Worm (Caenorhabditis elegans): Measurements from ENCODE around the gene nhl-1.

Gene nhl-1

ce11 chrIII:9176008-9176407 lies 22.3 kb upstream of the nhl-1 start:
- TF ChIP-seq tbx-11 (GFP tag; IDR thresholded peaks at IDR 0.05) (0 out of 2 replicates have a peak, but pooled peaks have one; percentile 44), hmbx-1 (tag; optimal IDR thresholded peaks at IDR 0.05) (no peak), sea-1 (GFP tag; conservative IDR thresholded peaks at IDR 0.05) (0 out of 2 replicates have a peak, but pooled peaks have one; percentile 44), hmg-4 (GFP tag; optimal IDR thresholded peaks at IDR 0.05) (peak; percentile 78)

ce11 chrIII:9173239-9173638 lies 19.5 kb upstream of the nhl-1 start:
- no peak for TF ChIP-seq scrt-1 (GFP tag; IDR thresholded peaks at IDR 0.05)
- no peak for TF ChIP-seq tbx-11 (GFP tag; IDR thresholded peaks at IDR 0.05)
- TF ChIP-seq pes-1 (GFP tag; IDR thresholded peaks at IDR 0.05): no peak
- TF ChIP-seq ama-1 (optimal IDR thresholded peaks at IDR 0.05): no peak
- no peak for TF ChIP-seq tra-4 (tag; optimal IDR thresholded peaks at IDR 0.05)
- TF ChIP-seq ceh-36 (tag; optimal IDR thresholded peaks at IDR 0.05): no peak
- no peak for TF ChIP-seq F13C5.2 (tag; optimal IDR thresholded peaks at IDR 0.05)
- TF ChIP-seq hmg-4 (GFP tag; optimal IDR thresholded peaks at IDR 0.05): no peak
- TF ChIP-seq flt-1 (GFP tag; IDR thresholded peaks at IDR 0.05): no peak
- TF ChIP-seq ceh-13 (GFP tag; optimal IDR thresholded peaks at IDR 0.05): no peak
- TF ChIP-seq B0310.2 (tag; optimal IDR thresholded peaks at IDR 0.05): no peak
- TF ChIP-seq ets-7 (tag; optimal IDR thresholded peaks at IDR 0.05): no peak
- no peak for TF ChIP-seq aly-1 (tag; optimal IDR thresholded peaks at IDR 0.05)
- TF ChIP-seq tbx-37 (GFP tag; conservative IDR thresholded peaks at IDR 0.05): no peak
- TF ChIP-seq sea-1 (GFP tag; conservative IDR thresholded peaks at IDR 0.05): no peak

- TF ChIP-seq tbx-37 (GFP tag; conservative IDR thresholded peaks at IDR 0.05) (no peak), ama-1 (optimal IDR thresholded peaks at IDR 0.05) (no peak), flt-1 (GFP tag; IDR thresholded peaks at IDR 0.05) (no peak), sea-1 (GFP tag; conservative IDR thresholded peaks at IDR 0.05) (no peak)
These were observed 19.0 kb upstream of the nhl-1 start, which contains the start of gene ina-1 for ce11 chrIII:9172702-9173101. Gene ina-1 (minus strand): TSS chrIII:9172802.

ce11 chrIII:9162634-9163118 lies 9.0 kb upstream of the nhl-1 start, which contains the start of gene dgk-3:
Gene dgk-3 (plus strand): TSS chrIII:9163068.
- TF ChIP-seq hmg-4 (GFP tag; optimal IDR thresholded peaks at IDR 0.05): no peak
- no peak for TF ChIP-seq tbx-37 (GFP tag; conservative IDR thresholded peaks at IDR 0.05)
- TF ChIP-seq sea-1 (GFP tag; conservative IDR thresholded peaks at IDR 0.05): no peak
- no peak for TF ChIP-seq hmbx-1 (tag; optimal IDR thresholded peaks at IDR 0.05)
- no peak for TF ChIP-seq tra-4 (tag; optimal IDR thresholded peaks at IDR 0.05)

- TF ChIP-seq ceh-36 (tag; optimal IDR thresholded peaks at IDR 0.05): no peak
- TF ChIP-seq ceh-13 (GFP tag; optimal IDR thresholded peaks at IDR 0.05): no peak
- no peak for TF ChIP-seq hmg-4 (GFP tag; optimal IDR thresholded peaks at IDR 0.05)
- TF ChIP-seq scrt-1 (GFP tag; IDR thresholded peaks at IDR 0.05): no peak
- no peak for TF ChIP-seq tra-4 (tag; optimal IDR thresholded peaks at IDR 0.05)
- TF ChIP-seq pes-1 (GFP tag; IDR thresholded peaks at IDR 0.05): no peak
- no peak for TF ChIP-seq hmbx-1 (tag; optimal IDR thresholded peaks at IDR 0.05)
- TF ChIP-seq ets-7 (tag; optimal IDR thresholded peaks at IDR 0.05): no peak
- no peak for TF ChIP-seq tbx-37 (GFP tag; conservative IDR thresholded peaks at IDR 0.05)
- TF ChIP-seq hnd-1 (tag; optimal IDR thresholded peaks at IDR 0.05): no peak
- no peak for TF ChIP-seq F13C5.2 (tag; optimal IDR thresholded peaks at IDR 0.05)
- no peak for TF ChIP-seq tbx-11 (GFP tag; IDR thresholded peaks at IDR 0.05)
- no peak for TF ChIP-seq flt-1 (GFP tag; IDR thresholded peaks at IDR 0.05)
- TF ChIP-seq B0310.2 (tag; optimal IDR thresholded peaks at IDR 0.05): no peak
- TF ChIP-seq aly-1 (tag; optimal IDR thresholded peaks at IDR 0.05): no peak
- TF ChIP-seq sea-1 (GFP tag; conservative IDR thresholded peaks at IDR 0.05): no peak
- TF ChIP-seq ama-1 (optimal IDR thresholded peaks at IDR 0.05): no peak
These were observed 7.8 kb upstream of the nhl-1 start, which contains the start of gene ptr-9 for ce11 chrIII:9161553-9161952. Gene ptr-9 (minus strand): TSS chrIII:9161653.

- no peak for TF ChIP-seq ceh-36 (tag; optimal IDR thresholded peaks at IDR 0.05)
- no peak for TF ChIP-seq sea-1 (GFP tag; conservative IDR thresholded peaks at IDR 0.05)
- no peak for TF ChIP-seq B0310.2 (tag; optimal IDR thresholded peaks at IDR 0.05)
- no peak for TF ChIP-seq ceh-13 (GFP tag; optimal IDR thresholded peaks at IDR 0.05)
- TF ChIP-seq tbx-37 (GFP tag; conservative IDR thresholded peaks at IDR 0.05): no peak
- TF ChIP-seq tra-4 (tag; optimal IDR thresholded peaks at IDR 0.05): no peak
- no peak for TF ChIP-seq ets-7 (tag; optimal IDR thresholded peaks at IDR 0.05)
These were observed 1.1 kb upstream of the nhl-1 start, which contains the start of gene irld-34 for ce11 chrIII:9154766-9155165. Gene irld-34 (plus strand): TSS chrIII:9155066.

ce11 chrIII:9152950-9153349 lies 759 bp downstream of the nhl-1 start:
- no peak for TF ChIP-seq pes-1 (GFP tag; IDR thresholded peaks at IDR 0.05)
- TF ChIP-seq ama-1 (optimal IDR thresholded peaks at IDR 0.05): no peak
- no peak for TF ChIP-seq scrt-1 (GFP tag; IDR thresholded peaks at IDR 0.05)
- TF ChIP-seq hmbx-1 (tag; optimal IDR thresholded peaks at IDR 0.05): no peak
- TF ChIP-seq sea-1 (GFP tag; conservative IDR thresholded peaks at IDR 0.05): no peak
- TF ChIP-seq B0310.2 (tag; optimal IDR thresholded peaks at IDR 0.05): no peak
- TF ChIP-seq ceh-36 (tag; optimal IDR thresholded peaks at IDR 0.05): no peak
- TF ChIP-seq tbx-37 (GFP tag; conservative IDR thresholded peaks at IDR 0.05): no peak
- TF ChIP-seq flt-1 (GFP tag; IDR thresholded peaks at IDR 0.05): no peak
- no peak for TF ChIP-seq hmg-4 (GFP tag; optimal IDR thresholded peaks at IDR 0.05)

- TF ChIP-seq flt-1 (GFP tag; IDR thresholded peaks at IDR 0.05) (no peak), B0310.2 (tag; optimal IDR thresholded peaks at IDR 0.05) (no peak), hmbx-1 (tag; optimal IDR thresholded peaks at IDR 0.05) (no peak), pes-1 (GFP tag; IDR thresholded peaks at IDR 0.05) (no peak)
These were observed 1.9 kb downstream of the nhl-1 start for ce11 chrIII:9151782-9152181.

Data from whole organism, early embryonic.